Worm (Caenorhabditis elegans) whole organism, L4/young adult: Measurements from ENCODE around the gene clec-263.

Source experiments
- dao-5 ChIP-seq: sonication (generic microtip); optimal IDR thresholded peaks from 2 replicates; lab custom pipeline; 2016; ENCODE audit warnings: missing genotype, missing genetic modification characterization, moderate library complexity, missing compliant biosample characterization
- him-1 ChIP-seq: sonication (generic microtip); optimal IDR thresholded peaks from 2 replicates; lab custom pipeline; 2016; ENCODE audit warnings: missing genotype, missing genetic modification reagents, missing genetic modification characterization, missing compliant biosample characterization

DNA sequence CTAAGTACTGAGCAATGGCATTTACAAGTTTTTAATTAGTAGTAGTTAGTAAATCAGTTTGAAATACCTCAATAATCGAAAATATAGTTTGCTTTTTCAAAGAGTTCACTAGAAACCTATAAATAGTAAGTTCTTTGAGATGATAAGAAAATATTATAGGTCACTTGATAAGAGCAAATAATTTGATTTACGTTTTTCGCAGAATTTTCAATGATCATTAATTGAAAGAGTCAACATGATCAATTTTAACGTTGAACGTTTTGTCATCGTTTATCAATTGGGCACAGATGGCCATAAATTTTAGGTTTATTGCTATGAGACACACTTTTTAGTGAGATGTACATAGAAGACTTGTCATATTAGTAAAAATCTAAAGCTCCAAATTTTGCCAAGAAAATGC, 28.7 kb upstream of the clec-263 start:
- no peak for TF ChIP-seq him-1 (tag; lab: Kevin White, UChicago)
- TF ChIP-seq dao-5 (tag; lab: Kevin White, UChicago) = no peak
